Fruit fly (Drosophila melanogaster) whole organism, embryonic: Measurements from ENCODE around the gene TrpRS.

Experiments used
- CG10274 ChIP-seq: fragments of 200-800 bp; sonication (Bioruptor generic); optimal IDR thresholded peaks from 3 replicates; lab custom pipeline; 2017; ENCODE audit warnings: missing biosample characterization, mild to moderate bottlenecking, missing genetic modification characterization
- CG10462 ChIP-seq: fragments of 200-800 bp; sonication (Bioruptor generic); optimal IDR thresholded peaks from 2 replicates; lab custom pipeline; 2016; ENCODE audit warnings: missing biosample characterization, missing genetic modification characterization
- CG11696 ChIP-seq: fragments of 200-800 bp; sonication (Bioruptor generic); IDR thresholded peaks from 2 replicates; pipeline ENCODE4 v1.3.6; 2022; ENCODE audit warnings: missing biosample characterization, missing genetic modification characterization
- CG12769 ChIP-seq: fragments of 200-800 bp; sonication (Bioruptor generic); optimal IDR thresholded peaks from 2 replicates; lab custom pipeline; 2019; ENCODE audit warnings: missing biosample characterization, mild to moderate bottlenecking, missing genetic modification characterization, moderate library complexity
- CG13123 ChIP-seq: fragments of 200-800 bp; sonication (Bioruptor generic); optimal IDR thresholded peaks from 2 replicates; lab custom pipeline; 2016; ENCODE audit warnings: missing biosample characterization, missing genetic modification characterization
- CG13296 ChIP-seq: fragments of 200-800 bp; sonication (Bioruptor generic); optimal IDR thresholded peaks from 3 replicates; lab custom pipeline; 2018; ENCODE audit warnings: missing biosample characterization, mild to moderate bottlenecking, missing genetic modification characterization
- CG2116 ChIP-seq: fragments of 200-800 bp; sonication (Bioruptor generic); optimal IDR thresholded peaks from 3 replicates; lab custom pipeline; 2018; ENCODE audit warnings: missing biosample characterization, mild to moderate bottlenecking, missing genetic modification characterization
- CG31388 ChIP-seq: fragments of 200-800 bp; sonication (Bioruptor generic); optimal IDR thresholded peaks from 2 replicates; lab custom pipeline; 2016; ENCODE audit warnings: missing biosample characterization, missing genetic modification characterization
- CG3847 ChIP-seq: fragments of 200-800 bp; sonication (Bioruptor generic); IDR thresholded peaks from 2 replicates; pipeline ENCODE4 v1.3.6; 2022; ENCODE audit warnings: missing biosample characterization, missing genetic modification characterization
- CG4404 ChIP-seq: fragments of 200-800 bp; sonication (Bioruptor generic); IDR thresholded peaks from 2 replicates; pipeline ENCODE4 v1.3.6; 2022; ENCODE audit warnings: missing biosample characterization, missing genetic modification characterization
- CG6854 ChIP-seq: fragments of 200-800 bp; sonication (Bioruptor generic); optimal IDR thresholded peaks from 3 replicates; lab custom pipeline; 2017; ENCODE audit warnings: missing biosample characterization, mild to moderate bottlenecking, missing genetic modification characterization
- CG7963 ChIP-seq: fragments of 200-800 bp; sonication (Bioruptor generic); IDR thresholded peaks from 3 replicates; pipeline ENCODE4 v1.3.6; 2022; ENCODE audit warnings: missing biosample characterization, missing genetic modification characterization; ENCODE audit not compliant: partially characterized antibody
- CG9817 ChIP-seq: fragments of 200-800 bp; sonication (Bioruptor generic); optimal IDR thresholded peaks from 2 replicates; lab custom pipeline; 2018; ENCODE audit warnings: missing biosample characterization, mild to moderate bottlenecking, missing genetic modification characterization, moderate library complexity
- CkIIα-i1 ChIP-seq: fragments of 200-800 bp; sonication (Bioruptor generic); IDR thresholded peaks from 2 replicates; pipeline ENCODE4 v1.3.6; 2022; ENCODE audit warnings: missing biosample characterization, missing genetic modification characterization
- Dad ChIP-seq: fragments of 200-800 bp; sonication (Bioruptor generic); optimal IDR thresholded peaks from 3 replicates; lab custom pipeline; 2016; ENCODE audit warnings: missing biosample characterization, missing genetic modification characterization
- Dek ChIP-seq: fragments of 200-800 bp; sonication (Bioruptor generic); optimal IDR thresholded peaks from 3 replicates; lab custom pipeline; 2019; ENCODE audit warnings: missing biosample characterization, mild to moderate bottlenecking, missing genetic modification characterization, moderate library complexity
- Dip3 ChIP-seq: fragments of 200-800 bp; sonication (Bioruptor generic); optimal IDR thresholded peaks from 3 replicates; lab custom pipeline; 2016; ENCODE audit warnings: missing biosample characterization, missing genetic modification characterization
- Doc2 ChIP-seq: fragments of 200-800 bp; sonication (Bioruptor generic); IDR thresholded peaks from 2 replicates; pipeline ENCODE4 v1.3.6; 2022; ENCODE audit warnings: missing biosample characterization, missing genetic modification characterization
- E2f1 ChIP-seq: fragments of 200-800 bp; sonication (Bioruptor generic); IDR thresholded peaks from 2 replicates; pipeline ENCODE4 v1.3.6; 2022; ENCODE audit warnings: missing biosample characterization, missing genetic modification characterization
- Fer3 ChIP-seq: fragments of 200-800 bp; sonication (Bioruptor generic); optimal IDR thresholded peaks from 2 replicates; lab custom pipeline; 2018; ENCODE audit warnings: missing biosample characterization, mild to moderate bottlenecking, missing genetic modification characterization, moderate library complexity
- HLH54F ChIP-seq: fragments of 200-800 bp; sonication (Bioruptor generic); optimal IDR thresholded peaks from 3 replicates; lab custom pipeline; 2016; ENCODE audit warnings: missing biosample characterization, missing genetic modification characterization
- Max ChIP-seq: fragments of 200-800 bp; sonication (Bioruptor generic); optimal IDR thresholded peaks from 2 replicates; lab custom pipeline; 2016; ENCODE audit warnings: missing biosample characterization, mild to moderate bottlenecking, missing genetic modification characterization
- Meics ChIP-seq: fragments of 200-800 bp; sonication (Bioruptor generic); optimal IDR thresholded peaks from 2 replicates; lab custom pipeline; 2017; ENCODE audit warnings: missing biosample characterization, mild to moderate bottlenecking, missing genetic modification characterization
- NC2β ChIP-seq: fragments of 200-800 bp; sonication (Bioruptor generic); optimal IDR thresholded peaks from 2 replicates; lab custom pipeline; 2016; ENCODE audit warnings: missing biosample characterization, missing genetic modification characterization
- Pdp1 ChIP-seq, 2 experiments: fragments of 200-800 bp; sonication (Bioruptor generic); optimal IDR thresholded peaks; 3 replicates each; lab custom pipeline; 2016; ENCODE audit warnings: missing biosample characterization in 2 of 2, missing genetic modification characterization in 2 of 2, mild to moderate bottlenecking in 1 of 2, moderate library complexity in 1 of 2
- Side ChIP-seq: fragments of 200-800 bp; sonication (Bioruptor generic); optimal IDR thresholded peaks from 2 replicates; lab custom pipeline; 2016; ENCODE audit warnings: missing biosample characterization, missing genetic modification characterization
- Sox102F ChIP-seq: fragments of 200-800 bp; sonication (Bioruptor generic); optimal IDR thresholded peaks from 2 replicates; lab custom pipeline; 2018; ENCODE audit warnings: missing biosample characterization, mild to moderate bottlenecking, missing genetic modification characterization, moderate library complexity
- Tbp ChIP-seq: fragments of >200 bp; optimal IDR thresholded peaks from 2 replicates; lab custom pipeline; 2018; ENCODE audit warnings: missing biosample characterization, missing genetic modification characterization
- Vsx1 ChIP-seq: fragments of 200-800 bp; sonication (Bioruptor generic); optimal IDR thresholded peaks from 2 replicates; lab custom pipeline; 2017; ENCODE audit warnings: missing biosample characterization, mild to moderate bottlenecking, missing genetic modification characterization, missing genetic modification reagents
- ab ChIP-seq: fragments of 200-800 bp; sonication (Bioruptor generic); optimal IDR thresholded peaks from 2 replicates; lab custom pipeline; 2016; ENCODE audit warnings: missing biosample characterization, missing genetic modification characterization
- al ChIP-seq: fragments of 200-800 bp; sonication (Bioruptor generic); IDR thresholded peaks from 2 replicates; pipeline ENCODE4 v1.3.6; 2022; ENCODE audit warnings: missing biosample characterization, missing genetic modification characterization
- amos ChIP-seq: fragments of 200-800 bp; sonication (Bioruptor generic); IDR thresholded peaks from 2 replicates; pipeline ENCODE4 v1.3.6; 2022; ENCODE audit warnings: missing biosample characterization, missing genetic modification characterization; ENCODE audit not compliant: partially characterized antibody
- corto ChIP-seq: fragments of 200-800 bp; sonication (Bioruptor generic); optimal IDR thresholded peaks from 2 replicates; lab custom pipeline; 2016; ENCODE audit warnings: missing biosample characterization, mild to moderate bottlenecking, missing genetic modification characterization, moderate library complexity
- dati ChIP-seq: fragments of 200-800 bp; sonication (Bioruptor generic); IDR thresholded peaks from 2 replicates; pipeline ENCODE4 v1.3.6; 2022; ENCODE audit warnings: missing biosample characterization, missing genetic modification characterization
- dmrt11E ChIP-seq: fragments of 200-800 bp; sonication (Bioruptor generic); optimal IDR thresholded peaks from 3 replicates; lab custom pipeline; 2018; ENCODE audit warnings: missing biosample characterization, mild to moderate bottlenecking, missing genetic modification characterization, moderate library complexity
- dmrt99B ChIP-seq: fragments of 200-800 bp; sonication (Bioruptor generic); optimal IDR thresholded peaks from 2 replicates; lab custom pipeline; 2018; ENCODE audit warnings: missing biosample characterization, mild to moderate bottlenecking, missing genetic modification characterization, moderate library complexity
- eyg ChIP-seq: fragments of 200-800 bp; sonication (Bioruptor generic); optimal IDR thresholded peaks from 3 replicates; lab custom pipeline; 2016; ENCODE audit warnings: missing biosample characterization, missing genetic modification characterization
- gcm ChIP-seq: fragments of 200-800 bp; sonication (Bioruptor generic); optimal IDR thresholded peaks from 2 replicates; lab custom pipeline; 2019; ENCODE audit warnings: missing biosample characterization, mild to moderate bottlenecking, missing genetic modification characterization, moderate library complexity
- gfzf ChIP-seq: fragments of 200-800 bp; sonication (Bioruptor generic); optimal IDR thresholded peaks from 2 replicates; lab custom pipeline; 2016; ENCODE audit warnings: missing biosample characterization, mild to moderate bottlenecking, missing genetic modification characterization, moderate library complexity
- ham ChIP-seq: fragments of 200-800 bp; sonication (Bioruptor generic); IDR thresholded peaks from 2 replicates; pipeline ENCODE4 v1.3.6; 2022; ENCODE audit warnings: missing biosample characterization, missing genetic modification characterization
- hb ChIP-seq: fragments of 200-800 bp; sonication (Bioruptor generic); IDR thresholded peaks from 3 replicates; pipeline ENCODE4 v1.3.6; 2022; ENCODE audit warnings: missing biosample characterization, missing genetic modification characterization; ENCODE audit not compliant: partially characterized antibody
- lola ChIP-seq, 3 experiments: fragments of >200 bp in 2 of 3; fragments of 200-800 bp in 1 of 3; sonication (Bioruptor generic) in 1 of 3; optimal IDR thresholded peaks; 2 replicates each; lab custom pipeline; 2017 to 2019; ENCODE audit warnings: missing biosample characterization in 3 of 3, missing genetic modification characterization in 3 of 3, mild to moderate bottlenecking in 1 of 3, moderate library complexity in 1 of 3
- seq ChIP-seq: fragments of 200-800 bp; sonication (Bioruptor generic); IDR thresholded peaks from 2 replicates; pipeline ENCODE4 v1.3.6; 2022; ENCODE audit warnings: missing biosample characterization, missing genetic modification characterization
- sim ChIP-seq: fragments of 200-800 bp; sonication (Bioruptor generic); IDR thresholded peaks from 2 replicates; pipeline ENCODE4 v1.3.6; 2022; ENCODE audit warnings: missing biosample characterization, missing genetic modification characterization
- sna ChIP-seq: fragments of 200-800 bp; sonication (Bioruptor generic); IDR thresholded peaks from 2 replicates; pipeline ENCODE4 v1.3.6; 2022; ENCODE audit warnings: missing biosample characterization, missing genetic modification characterization; ENCODE audit not compliant: partially characterized antibody
- sr ChIP-seq: fragments of 200-800 bp; sonication (Bioruptor generic); IDR thresholded peaks from 3 replicates; pipeline ENCODE4 v1.3.6; 2022; ENCODE audit warnings: missing biosample characterization, missing genetic modification characterization
- ssp ChIP-seq: fragments of 200-800 bp; sonication (Bioruptor generic); IDR thresholded peaks from 2 replicates; pipeline ENCODE4 v1.3.6; 2022; ENCODE audit warnings: missing biosample characterization, missing genetic modification characterization
- trh ChIP-seq: fragments of 200-800 bp; sonication (Bioruptor generic); optimal IDR thresholded peaks from 2 replicates; lab custom pipeline; 2016; ENCODE audit warnings: missing biosample characterization, missing genetic modification characterization

TrpRS gene

DNA sequence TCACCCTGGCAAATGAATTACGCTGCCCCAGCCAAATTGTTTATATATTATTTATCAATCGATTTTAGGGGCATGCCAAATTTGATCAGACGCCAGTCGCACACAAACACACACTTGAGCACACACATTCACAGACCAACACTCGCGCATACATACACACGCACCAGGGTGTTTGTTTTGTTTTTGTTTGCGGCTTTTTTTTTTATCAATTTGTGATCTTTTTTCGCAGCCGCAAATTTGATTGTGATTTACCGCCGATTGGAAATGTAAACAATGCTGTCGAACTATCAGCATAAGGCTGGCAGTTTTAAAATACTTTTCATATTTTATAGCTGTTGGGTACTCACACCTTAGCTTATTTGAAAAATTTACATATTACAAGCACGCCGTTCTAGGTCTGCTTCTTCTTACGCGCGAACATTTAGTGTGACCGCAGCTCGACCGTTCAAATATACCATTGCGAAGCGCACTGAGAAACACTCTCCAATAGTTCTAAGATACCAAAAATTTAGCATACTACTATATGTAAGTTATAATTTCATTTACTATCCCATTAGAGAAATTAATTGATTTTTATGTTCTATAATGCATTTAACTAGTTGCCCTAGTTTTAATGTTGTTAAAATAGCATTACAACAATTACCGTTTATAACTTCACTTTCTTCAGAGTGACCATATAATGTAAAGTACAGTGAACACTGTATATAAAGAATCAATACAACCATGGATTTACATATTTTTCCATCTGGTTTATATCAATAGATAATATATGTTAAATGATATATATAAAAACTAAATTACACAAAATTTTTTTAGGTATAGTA, 29.2 kb downstream of the TrpRS start, which contains the start of gene pum (continued):
- no peak for TF ChIP-seq Tbp (GFP tag; lab: Kevin White, UChicago)
- peak; percentile 47 for TF ChIP-seq Fer3
- no peak for TF ChIP-seq sr (GFP tag; lab: Robert Waterston, UW)
- TF ChIP-seq ham (GFP tag; lab: Robert Waterston, UW), result no peak
- no peak for TF ChIP-seq Vsx1 (GFP tag; lab: Kevin White, UChicago)
- peak; percentile 44 for TF ChIP-seq Max (GFP tag; lab: Kevin White, UChicago)
- peak; percentile 20 for TF ChIP-seq CG9817 (tag; lab: Kevin White, UChicago)
- no peak for TF ChIP-seq CG11696
- TF ChIP-seq sna, result no peak
- no peak for TF ChIP-seq CG13123
- peak; percentile 53 for TF ChIP-seq Meics (GFP tag; lab: Kevin White, UChicago)
- no peak for TF ChIP-seq CG7963 (GFP tag; lab: Robert Waterston, UW)
- peak; percentile 27 for TF ChIP-seq Dek (tag; lab: Kevin White, UChicago)
- no peak for TF ChIP-seq corto (GFP tag; lab: Kevin White, UChicago)
- TF ChIP-seq Doc2 (GFP tag; lab: Robert Waterston, UW), result no peak
- TF ChIP-seq CkIIα-i1 (GFP tag; lab: Robert Waterston, UW), result no peak
- TF ChIP-seq Dip3 (GFP tag; lab: Kevin White, UChicago), result no peak
- TF ChIP-seq eyg (GFP tag; lab: Kevin White, UChicago), result no peak
- no peak for TF ChIP-seq sim (GFP tag; lab: Robert Waterston, UW)
- TF ChIP-seq CG4404, result no peak
- TF ChIP-seq Sox102F (GFP tag; lab: Kevin White, UChicago), result no peak
- TF ChIP-seq trh (GFP tag; lab: Kevin White, UChicago), result no peak
- peak in 1 of 2 experiments; percentile 2 for TF ChIP-seq Pdp1 (GFP tag; optimal IDR thresholded peaks at IDR 0.05; lab: Kevin White, UChicago)
- peak; percentile 90 for TF ChIP-seq gfzf (GFP tag; lab: Kevin White, UChicago)
- no peak for TF ChIP-seq CG10462 (GFP tag; lab: Kevin White, UChicago)
- TF ChIP-seq HLH54F (GFP tag; lab: Kevin White, UChicago), result no peak
- no peak for TF ChIP-seq dati (GFP tag; lab: Robert Waterston, UW)
- TF ChIP-seq Dad, result no peak
- TF ChIP-seq ab (GFP tag; lab: Kevin White, UChicago), result no peak
- no peak for TF ChIP-seq CG6854 (GFP tag; lab: Kevin White, UChicago)
- TF ChIP-seq ssp (GFP tag; lab: Robert Waterston, UW), result no peak
- no peak for TF ChIP-seq hb (GFP tag; lab: Robert Waterston, UW)
- TF ChIP-seq al (GFP tag; lab: Robert Waterston, UW), result no peak
- TF ChIP-seq CG2116, result peak; percentile 50
- peak; percentile 43 for TF ChIP-seq dmrt99B (tag; lab: Kevin White, UChicago)
- TF ChIP-seq amos (GFP tag; lab: Robert Waterston, UW), result no peak; the same call in 1 of the 2 replicates
- no peak for TF ChIP-seq seq
- TF ChIP-seq dmrt11E (tag; lab: Kevin White, UChicago), result peak; percentile 41
- TF ChIP-seq gcm (GFP tag; lab: Kevin White, UChicago), result peak; percentile 5
- TF ChIP-seq lola (GFP tag; optimal IDR thresholded peaks at IDR 0.05; lab: Kevin White, UChicago), result peak in 1 of 3 experiments; percentile 57
- no peak for TF ChIP-seq CG13296 (GFP tag; lab: Kevin White, UChicago)
- no peak for TF ChIP-seq CG31388 (GFP tag; lab: Kevin White, UChicago)
- TF ChIP-seq Side (GFP tag; lab: Kevin White, UChicago), result no peak
- TF ChIP-seq CG10274, result no peak
- peak; percentile 32 for TF ChIP-seq CG12769 (tag; lab: Kevin White, UChicago)
- TF ChIP-seq E2f1, result peak; percentile 38; the same call in 1 of the 2 replicates
- peak; percentile 60 for TF ChIP-seq CG3847 (GFP tag; lab: Robert Waterston, UW)
- peak; percentile 10 for TF ChIP-seq NC2β (GFP tag; lab: Kevin White, UChicago)
